Worm (Caenorhabditis elegans): ENCODE results near the gene wrt-4.

The wrt-4 gene

ce11 chrX:15704579-15705110 lies 52.4 kb downstream of the wrt-4 start:
- TF ChIP-seq K12H6.12 (tag; optimal IDR thresholded peaks at IDR 0.05) (peak; percentile 25), nhr-80 (tag; optimal IDR thresholded peaks at IDR 0.05) (peak; percentile 45), ztf-22 (GFP tag; optimal IDR thresholded peaks at IDR 0.05) (peak; percentile 18), xnd-1 (tag; optimal IDR thresholded peaks at IDR 0.05) (no peak), lin-40 (tag; optimal IDR thresholded peaks at IDR 0.05) (peak; percentile 39), F33H1.4 (GFP tag; IDR thresholded peaks at IDR 0.05) (no peak), nfyb-1 (GFP tag; IDR thresholded peaks at IDR 0.05) (peak; percentile 49; the same call in 1 of the 2 replicates), pha-4 (tag; optimal IDR thresholded peaks at IDR 0.05) (no peak), gei-17 (GFP tag; optimal IDR thresholded peaks at IDR 0.05) (no peak), F37B4.10 (GFP tag; IDR thresholded peaks at IDR 0.05) (no peak), madf-3 (GFP tag; IDR thresholded peaks at IDR 0.05) (no peak), ets-4 (GFP tag; optimal IDR thresholded peaks at IDR 0.05) (peak; percentile 17), dox-1 (GFP tag; IDR thresholded peaks at IDR 0.05) (0 out of 2 replicates have a peak, but pooled peaks have one; percentile 23), fkh-3 (tag; optimal IDR thresholded peaks at IDR 0.05) (no peak), C06A6.2 (GFP tag; conservative IDR thresholded peaks at IDR 0.05) (no peak), cebp-1 (GFP tag; IDR thresholded peaks at IDR 0.05) (no peak), cebp-1 (tag; optimal IDR thresholded peaks at IDR 0.05) (peak; percentile 3), aptf-2 (GFP tag; conservative IDR thresholded peaks at IDR 0.05) (no peak), atf-7 (tag; optimal IDR thresholded peaks at IDR 0.05) (peak; percentile 76)

Measured in whole organism, young adult.